Worm (Caenorhabditis elegans): ENCODE measurements around the gene rpb-4.

The rpb-4 gene

DNA sequence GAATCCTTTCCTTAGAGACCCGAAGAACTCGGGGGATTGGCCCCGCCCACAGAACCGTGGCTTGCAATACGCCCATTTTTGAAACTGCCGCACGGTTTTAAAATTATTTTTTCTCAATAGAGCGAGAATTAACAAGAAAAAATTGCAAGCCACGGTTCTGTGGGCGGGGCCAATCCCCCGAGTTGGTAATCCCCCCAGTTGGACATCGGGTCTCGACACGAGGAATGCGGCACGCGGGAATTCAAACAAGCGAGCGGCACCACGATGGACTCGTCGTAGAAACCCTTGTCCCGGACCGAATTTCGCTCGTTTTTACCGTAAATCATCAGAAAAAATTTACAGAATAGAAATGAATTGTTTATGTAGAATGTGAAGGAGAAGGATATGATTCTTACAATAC lies 21.3 kb upstream of the rpb-4 start (continued):
- TF ChIP-seq B0261.1 (tag; optimal IDR thresholded peaks at IDR 0.05): no peak
- no peak for TF ChIP-seq nhr-80 (tag; optimal IDR thresholded peaks at IDR 0.05)
- TF ChIP-seq nfyb-1 (GFP tag; IDR thresholded peaks at IDR 0.05): no peak
- TF ChIP-seq unc-62 (GFP tag; optimal IDR thresholded peaks at IDR 0.05): no peak
- TF ChIP-seq hmg-1.2 (GFP tag; IDR thresholded peaks at IDR 0.05): peak; percentile 30; the same call in 1 of the 2 replicates
- no peak for TF ChIP-seq nfya-1 (tag; optimal IDR thresholded peaks at IDR 0.05; ENCODE audit: borderline replicate concordance, insufficient read depth)
- peak; percentile 70 for TF ChIP-seq ceh-100 (GFP tag; IDR thresholded peaks at IDR 0.05)
- no peak for TF ChIP-seq hlh-12 (tag; optimal IDR thresholded peaks at IDR 0.05)
- TF ChIP-seq F10E7.11 (tag; optimal IDR thresholded peaks at IDR 0.05): no peak
- no peak for TF ChIP-seq mes-4 (tag; optimal IDR thresholded peaks at IDR 0.05)
- TF ChIP-seq lsl-1 (GFP tag; optimal IDR thresholded peaks at IDR 0.05): peak; percentile 65
- no peak for TF ChIP-seq athp-1 (tag; optimal IDR thresholded peaks at IDR 0.05)
- TF ChIP-seq pbrm-1 (GFP tag; IDR thresholded peaks at IDR 0.05): 0 out of 2 replicates have a peak, but pooled peaks have one; percentile 16
- TF ChIP-seq egrh-3 (GFP tag; IDR thresholded peaks at IDR 0.05): peak; percentile 29; the same call in 1 of the 2 replicates
- TF ChIP-seq snpc-1.1 (tag; optimal IDR thresholded peaks at IDR 0.05; ENCODE audit: insufficient read depth): no peak
- TF ChIP-seq die-1 (tag; optimal IDR thresholded peaks at IDR 0.05): no peak
- TF ChIP-seq dpl-1 (GFP tag; optimal IDR thresholded peaks at IDR 0.05): peak; percentile 40
- TF ChIP-seq nfya-2 (GFP tag; IDR thresholded peaks at IDR 0.05): no peak
- no peak for TF ChIP-seq lin-26 (GFP tag; IDR thresholded peaks at IDR 0.05)
- no peak for TF ChIP-seq lag-1 (GFP tag; IDR thresholded peaks at IDR 0.05)
- TF ChIP-seq hmg-20 (GFP tag; IDR thresholded peaks at IDR 0.05): no peak
- peak; percentile 33; the same call in 1 of the 2 replicates for TF ChIP-seq dox-1 (GFP tag; IDR thresholded peaks at IDR 0.05)
- TF ChIP-seq bed-2 (GFP tag; IDR thresholded peaks at IDR 0.05): no peak
- no peak for TF ChIP-seq hlh-26 (GFP tag; conservative IDR thresholded peaks at IDR 0.05)
- TF ChIP-seq nhr-27 (tag; optimal IDR thresholded peaks at IDR 0.05): no peak
- no peak for TF ChIP-seq ceh-40 (GFP tag; IDR thresholded peaks at IDR 0.05)
- TF ChIP-seq aptf-2 (GFP tag; conservative IDR thresholded peaks at IDR 0.05): 0 out of 2 replicates have a peak, but pooled peaks have one; percentile 22
- TF ChIP-seq F22D6.2 (tag; optimal IDR thresholded peaks at IDR 0.05): no peak
- no peak for TF ChIP-seq sdz-38 (tag; optimal IDR thresholded peaks at IDR 0.05)
- peak; percentile 77 for TF ChIP-seq lin-54 (GFP tag; optimal IDR thresholded peaks at IDR 0.05)
- no peak for TF ChIP-seq somi-1 (GFP tag; optimal IDR thresholded peaks at IDR 0.05)
- TF ChIP-seq ceh-27 (GFP tag; optimal IDR thresholded peaks at IDR 0.05): no peak
- no peak for TF ChIP-seq Y53F4B.3 (GFP tag; IDR thresholded peaks at IDR 0.05)
- TF ChIP-seq madf-6 (GFP tag; IDR thresholded peaks at IDR 0.05): peak; percentile 79
- peak; percentile 58 for TF ChIP-seq ceh-91 (GFP tag; IDR thresholded peaks at IDR 0.05)
- TF ChIP-seq C06A6.2 (GFP tag; conservative IDR thresholded peaks at IDR 0.05): no peak
- no peak for TF ChIP-seq F39B2.1 (GFP tag; IDR thresholded peaks at IDR 0.05)
- no peak for TF ChIP-seq cebp-1 (GFP tag; IDR thresholded peaks at IDR 0.05)
- no peak for TF ChIP-seq cebp-1 (tag; optimal IDR thresholded peaks at IDR 0.05)
- no peak for TF ChIP-seq zim-3 (tag; optimal IDR thresholded peaks at IDR 0.05)
- TF ChIP-seq F57C9.4 (tag; optimal IDR thresholded peaks at IDR 0.05): no peak
- no peak for TF ChIP-seq Y53G8AR.9 (GFP tag; conservative IDR thresholded peaks at IDR 0.05)
- TF ChIP-seq F55B11.4 (tag; optimal IDR thresholded peaks at IDR 0.05; ENCODE audit: borderline replicate concordance, insufficient read depth): no peak
- peak; percentile 51 for TF ChIP-seq xnd-1 (tag; optimal IDR thresholded peaks at IDR 0.05)
- TF ChIP-seq madf-8 (GFP tag; conservative IDR thresholded peaks at IDR 0.05): peak; percentile 56; the same call in 1 of the 2 replicates
- no peak for TF ChIP-seq sptf-2 (GFP tag; optimal IDR thresholded peaks at IDR 0.05)
- no peak for TF ChIP-seq nhr-120 (GFP tag; IDR thresholded peaks at IDR 0.05)
- TF ChIP-seq Y79H2A.3 (GFP tag; conservative IDR thresholded peaks at IDR 0.05): no peak
- TF ChIP-seq madf-10 (tag; optimal IDR thresholded peaks at IDR 0.05): no peak
- TF ChIP-seq ztf-25 (GFP tag; IDR thresholded peaks at IDR 0.05): no peak

All from whole organism, young adult.